Fruit fly (Drosophila melanogaster): Measurements from ENCODE around the gene dpy.

The dpy gene

DNA sequence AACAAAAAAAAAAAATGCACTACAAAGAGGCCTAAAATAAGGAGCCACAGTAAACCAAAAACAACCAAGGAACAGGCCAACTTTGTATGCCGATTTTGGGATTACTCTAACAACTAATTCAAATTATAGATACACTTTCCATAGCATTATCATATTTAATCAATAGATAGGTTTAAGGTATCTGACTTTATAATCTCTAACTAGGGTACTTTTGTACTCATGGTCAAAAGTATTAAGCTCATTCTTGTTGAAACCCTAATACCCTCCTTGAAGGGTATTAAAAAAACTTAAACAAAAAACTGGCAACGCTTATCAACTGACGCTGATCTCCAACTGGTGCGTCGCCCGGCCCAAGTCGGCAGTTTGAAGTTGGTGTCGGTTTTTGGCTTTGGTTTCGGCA lies 46.9 kb downstream of the dpy start:
- peak; percentile 39 for TF ChIP-seq Ets21C (GFP tag; optimal IDR thresholded peaks at IDR 0.05)
- TF ChIP-seq Eip78C (GFP tag): peak; percentile 83
- peak; percentile 59 for TF ChIP-seq pdm3 (GFP tag; optimal IDR thresholded peaks at IDR 0.05)
- TF ChIP-seq CG6163 (GFP tag; IDR thresholded peaks at IDR 0.05): peak; percentile 53; the same call in 2 of the 3 replicates
- TF ChIP-seq CG4318 (GFP tag; optimal IDR thresholded peaks at IDR 0.05): peak; percentile 27
- no peak for TF ChIP-seq fd85E (GFP tag; optimal IDR thresholded peaks at IDR 0.05)
- TF ChIP-seq CG34406 (GFP tag; optimal IDR thresholded peaks at IDR 0.05): peak; percentile 38
- TF ChIP-seq Hr4 (GFP tag; optimal IDR thresholded peaks at IDR 0.05): peak; percentile 53
- peak; percentile 70 for TF ChIP-seq esn (GFP tag; optimal IDR thresholded peaks at IDR 0.05)
- peak; percentile 55 for TF ChIP-seq cyc (GFP tag; optimal IDR thresholded peaks at IDR 0.05)
- TF ChIP-seq Sox102F (GFP tag; optimal IDR thresholded peaks at IDR 0.05): peak; percentile 65
- TF ChIP-seq CG8119 (GFP tag; IDR thresholded peaks at IDR 0.05): peak; percentile 40; the same call in 1 of the 3 replicates
- TF ChIP-seq CG7368 (GFP tag; optimal IDR thresholded peaks at IDR 0.05): no peak
- peak; percentile 69 for TF ChIP-seq Met (GFP tag; optimal IDR thresholded peaks at IDR 0.05)
- peak; percentile 38 for TF ChIP-seq Eip75B (GFP tag; optimal IDR thresholded peaks at IDR 0.05)
- TF ChIP-seq Gug (GFP tag; IDR thresholded peaks at IDR 0.05): no peak
- TF ChIP-seq CG6854 (GFP tag; optimal IDR thresholded peaks at IDR 0.05): no peak
- peak; percentile 50 for TF ChIP-seq CG6276 (GFP tag; optimal IDR thresholded peaks at IDR 0.05)
- peak; percentile 39 for TF ChIP-seq CG3919 (GFP tag; optimal IDR thresholded peaks at IDR 0.05)
- peak; percentile 48 for TF ChIP-seq achi (GFP tag; optimal IDR thresholded peaks at IDR 0.05)
- TF ChIP-seq net (GFP tag; optimal IDR thresholded peaks at IDR 0.05): peak; percentile 33
- TF ChIP-seq CG6792 (GFP tag; optimal IDR thresholded peaks at IDR 0.05): peak; percentile 51
- no peak for TF ChIP-seq Lpt (GFP tag; optimal IDR thresholded peaks at IDR 0.05)
- no peak; the same call in 2 of the 3 replicates for TF ChIP-seq eg (GFP tag; IDR thresholded peaks at IDR 0.05)
- peak; percentile 68 for TF ChIP-seq topi (GFP tag; optimal IDR thresholded peaks at IDR 0.05)
- peak; percentile 54 for TF ChIP-seq Smox (GFP tag; optimal IDR thresholded peaks at IDR 0.05)
- TF ChIP-seq acj6 (GFP tag; optimal IDR thresholded peaks at IDR 0.05): peak; percentile 37
- peak; percentile 1 for TF ChIP-seq dsx (GFP tag; optimal IDR thresholded peaks at IDR 0.05; ENCODE audit: poor library complexity, severe bottlenecking)
- no peak for TF ChIP-seq fd59A (GFP tag; optimal IDR thresholded peaks at IDR 0.05)
- no peak for TF ChIP-seq ss (GFP tag; optimal IDR thresholded peaks at IDR 0.05)
- peak; percentile 50 for TF ChIP-seq Sox14 (GFP tag; optimal IDR thresholded peaks at IDR 0.05)
- TF ChIP-seq CG15336 (GFP tag; IDR thresholded peaks at IDR 0.05): peak; percentile 60
- TF ChIP-seq Hr39 (GFP tag; optimal IDR thresholded peaks at IDR 0.05): peak; percentile 72
- TF ChIP-seq CG31627 (GFP tag; optimal IDR thresholded peaks at IDR 0.05): peak; percentile 56
- peak; percentile 59 for TF ChIP-seq OdsH (GFP tag; optimal IDR thresholded peaks at IDR 0.05)
- TF ChIP-seq CG8632 (GFP tag; optimal IDR thresholded peaks at IDR 0.05): peak; percentile 24
- TF ChIP-seq CG11762 (GFP tag; optimal IDR thresholded peaks at IDR 0.05; ENCODE audit: insufficient read depth): peak; percentile 25
- peak; percentile 88 for TF ChIP-seq svp (GFP tag)
- TF ChIP-seq vri (GFP tag; optimal IDR thresholded peaks at IDR 0.05): peak; percentile 25
- peak; percentile 60 for TF ChIP-seq lz (GFP tag; optimal IDR thresholded peaks at IDR 0.05)
- TF ChIP-seq CG16779 (tag; optimal IDR thresholded peaks at IDR 0.05): no peak
- peak; percentile 36 for TF ChIP-seq CG10631 (GFP tag; optimal IDR thresholded peaks at IDR 0.05)
- peak; percentile 29 for TF ChIP-seq Ets96B (tag; optimal IDR thresholded peaks at IDR 0.05)
- peak; percentile 65 for TF ChIP-seq CG32006 (GFP tag; optimal IDR thresholded peaks at IDR 0.05)
- TF ChIP-seq CG3032 (tag; optimal IDR thresholded peaks at IDR 0.05): no peak
- peak; percentile 29 for TF ChIP-seq CG11902 (GFP tag; optimal IDR thresholded peaks at IDR 0.05)

Data from whole organism, prepupa.